Worm (Caenorhabditis elegans) whole organism, L1 larva: Measurements from ENCODE around the gene T11G6.3.

ENCODE experiments used
- C04F5.9 ChIP-seq: sonication (generic microtip); optimal IDR thresholded peaks from 2 replicates; lab custom pipeline; 2016; ENCODE audit warnings: missing genetic modification characterization, missing compliant biosample characterization
- F16B12.6 ChIP-seq: fragments of 150-350 bp; optimal IDR thresholded peaks from 2 replicates; lab custom pipeline; 2014; ENCODE audit warnings: missing biosample characterization, missing genetic modification characterization
- alr-1 ChIP-seq: fragments of 200-800 bp; sonication (Bioruptor generic); optimal IDR thresholded peaks from 2 replicates; lab custom pipeline; 2018; ENCODE audit warnings: borderline replicate concordance, mild to moderate bottlenecking, missing genetic modification characterization, missing compliant biosample characterization
- ama-1 ChIP-seq: fragments of 150-350 bp; optimal IDR thresholded peaks from 2 replicates; lab custom pipeline; 2014
- blmp-1 ChIP-seq: fragments of 150-350 bp; optimal IDR thresholded peaks from 2 replicates; lab custom pipeline; 2014; ENCODE audit warnings: missing biosample characterization, missing genetic modification characterization
- ceh-63 ChIP-seq: fragments of 200-800 bp; sonication (Bioruptor generic); optimal IDR thresholded peaks from 2 replicates; lab custom pipeline; 2018; ENCODE audit warnings: mild to moderate bottlenecking, missing genetic modification characterization, missing compliant biosample characterization
- ceh-82 ChIP-seq, 3 experiments: fragments of 150-350 bp in 1 of 3; sonication (generic microtip) in 2 of 3; optimal IDR thresholded peaks; 2 replicates each; lab custom pipeline; 2014 to 2017; ENCODE audit warnings: missing biosample characterization in 3 of 3, missing genetic modification characterization in 3 of 3
- ceh-90 ChIP-seq: sonication (generic microtip); optimal IDR thresholded peaks from 2 replicates; lab custom pipeline; 2016; ENCODE audit warnings: missing genetic modification characterization, missing compliant biosample characterization
- dpl-1 ChIP-seq, 3 experiments: fragments of 150-350 bp in 2 of 3; sonication (generic microtip) in 1 of 3; optimal IDR thresholded peaks; 2 replicates each; lab custom pipeline; 2014 to 2017; ENCODE audit warnings: missing biosample characterization in 3 of 3, missing genetic modification characterization in 3 of 3, missing genetic modification reagents in 3 of 3
- dsc-1 ChIP-seq: sonication (generic microtip); optimal IDR thresholded peaks from 2 replicates; lab custom pipeline; 2016; ENCODE audit warnings: mild to moderate bottlenecking, missing genetic modification characterization, missing compliant biosample characterization
- efl-1 ChIP-seq, 4 experiments: fragments of 150-350 bp; optimal IDR thresholded peaks in 3 of 4; peaks in 1 of 4; 1 replicate in 1 of 4; 2 replicates in 3 of 4; lab custom pipeline; 2014; ENCODE audit warnings: missing biosample characterization in 2 of 4, missing genetic modification characterization in 2 of 4, missing genetic modification reagents in 2 of 4
- egl-13 ChIP-seq: sonication (generic microtip); optimal IDR thresholded peaks from 2 replicates; lab custom pipeline; 2016; ENCODE audit warnings: missing genotype, missing genetic modification reagents, missing genetic modification characterization, missing compliant biosample characterization
- fkh-4 ChIP-seq: sonication (generic microtip); optimal IDR thresholded peaks from 2 replicates; lab custom pipeline; 2016; ENCODE audit warnings: missing compliant biosample characterization, missing genetic modification characterization, borderline replicate concordance
- hlh-4 ChIP-seq: sonication (generic microtip); optimal IDR thresholded peaks from 2 replicates; lab custom pipeline; 2016; ENCODE audit warnings: mild to moderate bottlenecking, missing genetic modification characterization, missing compliant biosample characterization
- hpl-2 ChIP-seq: fragments of 150-350 bp; optimal IDR thresholded peaks from 2 replicates; lab custom pipeline; 2014; ENCODE audit warnings: missing biosample characterization, missing genetic modification reagents, missing genetic modification characterization
- irx-1 ChIP-seq: sonication (generic microtip); optimal IDR thresholded peaks from 2 replicates; lab custom pipeline; 2016; ENCODE audit warnings: missing genetic modification characterization, missing compliant biosample characterization
- isw-1 ChIP-seq: fragments of 200-800 bp; sonication (Bioruptor generic); IDR thresholded peaks from 2 replicates; pipeline ENCODE4 v1.3.6; 2022; ENCODE audit warnings: missing genetic modification characterization, missing compliant biosample characterization
- lin-15B ChIP-seq: fragments of 150-350 bp; sonication (generic microtip); optimal IDR thresholded peaks from 3 replicates; lab custom pipeline; 2014; ENCODE audit warnings: missing biosample characterization, missing genetic modification characterization
- lin-35 ChIP-seq, 2 experiments: fragments of 150-350 bp; optimal IDR thresholded peaks; 2 replicates each; lab custom pipeline; 2014; ENCODE audit warnings: missing biosample characterization in 2 of 2, missing genetic modification characterization in 2 of 2, missing genetic modification reagents in 2 of 2
- lsy-2 ChIP-seq, 2 experiments: fragments of 150-350 bp; optimal IDR thresholded peaks; 2 replicates each; lab custom pipeline; 2014; ENCODE audit warnings: missing biosample characterization in 2 of 2, missing genetic modification characterization in 2 of 2
- mab-9 ChIP-seq: fragments of 200-800 bp; sonication (Bioruptor generic); IDR thresholded peaks from 2 replicates; pipeline ENCODE4 v1.3.6; 2022; ENCODE audit warnings: missing genetic modification reagents, missing genetic modification characterization, missing compliant biosample characterization
- mdl-1 ChIP-seq, 2 experiments: fragments of 150-350 bp; optimal IDR thresholded peaks; 2 replicates each; lab custom pipeline; 2014 to 2017; ENCODE audit warnings: missing biosample characterization in 2 of 2, missing genetic modification characterization in 2 of 2, inconsistent platforms in 1 of 2
- mef-2 ChIP-seq: fragments of 150-350 bp; optimal IDR thresholded peaks from 2 replicates; lab custom pipeline; 2014; ENCODE audit warnings: missing biosample characterization, missing genetic modification characterization
- mep-1 ChIP-seq: fragments of 150-350 bp; optimal IDR thresholded peaks from 2 replicates; lab custom pipeline; 2014; ENCODE audit warnings: missing biosample characterization, missing genetic modification characterization
- nhr-11 ChIP-seq: fragments of 150-350 bp; optimal IDR thresholded peaks from 2 replicates; lab custom pipeline; 2014; ENCODE audit warnings: missing biosample characterization, missing genetic modification characterization
- nhr-12 ChIP-seq: sonication (generic microtip); optimal IDR thresholded peaks from 2 replicates; lab custom pipeline; 2017; ENCODE audit warnings: missing biosample characterization, missing genetic modification characterization
- nhr-19 ChIP-seq: fragments of 200-800 bp; sonication (Bioruptor generic); conservative IDR thresholded peaks from 2 replicates; pipeline ENCODE4 v1.3.6; 2022; ENCODE audit warnings: missing genetic modification characterization, missing compliant biosample characterization
- nhr-20 ChIP-seq: sonication (generic microtip); optimal IDR thresholded peaks from 2 replicates; lab custom pipeline; 2016; ENCODE audit warnings: mild to moderate bottlenecking, missing genetic modification characterization, missing compliant biosample characterization
- nhr-47 ChIP-seq: sonication (generic microtip); optimal IDR thresholded peaks from 2 replicates; lab custom pipeline; 2016; ENCODE audit warnings: mild to moderate bottlenecking, missing genetic modification characterization, moderate library complexity, missing compliant biosample characterization
- nhr-71 ChIP-seq: sonication (generic microtip); optimal IDR thresholded peaks from 2 replicates; lab custom pipeline; 2016; ENCODE audit warnings: mild to moderate bottlenecking, missing genetic modification characterization, moderate library complexity, missing compliant biosample characterization
- nhr-85 ChIP-seq: sonication (generic microtip); peaks from one replicate; lab custom pipeline; 2016; ENCODE audit warnings: missing genetic modification characterization, inconsistent platforms, missing compliant biosample characterization
- pag-3 ChIP-seq: sonication (generic microtip); optimal IDR thresholded peaks from 2 replicates; lab custom pipeline; 2017; ENCODE audit warnings: missing genetic modification characterization, mild to moderate bottlenecking, missing compliant biosample characterization, antibody characterized with exemption, borderline replicate concordance; ENCODE audit not compliant: insufficient read depth
- pqm-1 ChIP-seq: sonication (generic microtip); optimal IDR thresholded peaks from 3 replicates; lab custom pipeline; 2017; ENCODE audit warnings: missing biosample characterization, missing genetic modification characterization
- rnt-1 ChIP-seq: sonication (generic microtip); optimal IDR thresholded peaks from 2 replicates; lab custom pipeline; 2016; ENCODE audit warnings: mild to moderate bottlenecking, missing genetic modification characterization, moderate library complexity, missing compliant biosample characterization
- skn-1 ChIP-seq: fragments of 150-350 bp; optimal IDR thresholded peaks from 2 replicates; lab custom pipeline; 2014; ENCODE audit warnings: missing biosample characterization, missing genetic modification characterization
- snpc-4 ChIP-seq: fragments of 150-350 bp; optimal IDR thresholded peaks from 2 replicates; lab custom pipeline; 2014; ENCODE audit warnings: missing biosample characterization, missing genetic modification characterization
- snu-23 ChIP-seq: sonication (generic microtip); optimal IDR thresholded peaks from 2 replicates; lab custom pipeline; 2016; ENCODE audit warnings: missing genetic modification characterization, missing compliant biosample characterization
- sox-4 ChIP-seq: sonication (generic microtip); optimal IDR thresholded peaks from 2 replicates; lab custom pipeline; 2016; ENCODE audit warnings: missing genetic modification characterization, missing compliant biosample characterization
- swsn-7 ChIP-seq: sonication (generic microtip); optimal IDR thresholded peaks from 2 replicates; lab custom pipeline; 2016; ENCODE audit warnings: missing genetic modification characterization, missing compliant biosample characterization
- tbx-2 ChIP-seq: sonication (generic microtip); optimal IDR thresholded peaks from 2 replicates; lab custom pipeline; 2016; ENCODE audit warnings: missing genetic modification characterization, missing compliant biosample characterization
- unc-130 ChIP-seq: fragments of 150-350 bp; optimal IDR thresholded peaks from 2 replicates; lab custom pipeline; 2017; ENCODE audit warnings: missing biosample characterization, missing genetic modification characterization, inconsistent platforms
- unc-98 ChIP-seq: fragments of 200-800 bp; sonication (Bioruptor generic); IDR thresholded peaks from 2 replicates; pipeline ENCODE4 v1.3.6; 2022; ENCODE audit warnings: missing genetic modification characterization, missing compliant biosample characterization
- xbp-1 ChIP-seq: sonication (generic microtip); optimal IDR thresholded peaks from 2 replicates; lab custom pipeline; 2016; ENCODE audit warnings: missing genetic modification characterization, missing compliant biosample characterization
- ztf-11 ChIP-seq, 2 experiments: sonication (generic microtip); optimal IDR thresholded peaks; 2 replicates each; lab custom pipeline; 2016 to 2017; ENCODE audit warnings: missing genetic modification characterization in 2 of 2, missing biosample characterization in 1 of 2, missing compliant biosample characterization in 1 of 2

Gene T11G6.3

ce11 chrIV:10842705-10843364 is 12.2 kb downstream of the T11G6.3 start, which contains the start of gene T11G6.5:
T11G6.5 (minus strand) TSS chrIV:10842755.
- TF ChIP-seq nhr-85 (tag; lab: Kevin White, UChicago) (no peak), pqm-1 (no peak), skn-1 (tag; lab: Kevin White, UChicago) (peak; percentile 37), lsy-2 (tag; optimal IDR thresholded peaks at IDR 0.05; lab: Kevin White, UChicago) (peak; percentile 87 to 97), nhr-19 (no peak), F16B12.6 (tag; lab: Kevin White, UChicago) (peak; percentile 81), mef-2 (no peak), mdl-1 (tag; optimal IDR thresholded peaks at IDR 0.05; lab: Kevin White, UChicago) (peak in 1 of 2 experiments; percentile 59), xbp-1 (peak; percentile 37), swsn-7 (tag; lab: Kevin White, UChicago) (peak; percentile 16), snu-23 (GFP tag; lab: Kevin White, UChicago) (peak; percentile 50), nhr-12 (tag; lab: Kevin White, UChicago) (no peak), rnt-1 (tag; lab: Kevin White, UChicago) (peak; percentile 49), lin-15B (tag; lab: Kevin White, UChicago) (no peak), pag-3 (tag; lab: Kevin White, UChicago) (no peak), ama-1 (no peak), ceh-82 (tag; optimal IDR thresholded peaks at IDR 0.05; lab: Kevin White, UChicago) (peak in 1 of 3 experiments; percentile 33), snpc-4 (tag; lab: Kevin White, UChicago) (peak; percentile 6), nhr-20 (tag; lab: Kevin White, UChicago) (peak; percentile 18), mep-1 (peak; percentile 45), tbx-2 (tag; lab: Kevin White, UChicago) (peak; percentile 4), hlh-4 (tag; lab: Kevin White, UChicago) (no peak), hpl-2 (GFP tag; lab: Kevin White, UChicago) (no peak), C04F5.9 (tag; lab: Kevin White, UChicago) (no peak), dsc-1 (tag; lab: Kevin White, UChicago) (peak; percentile 3), lin-35 (GFP tag; optimal IDR thresholded peaks at IDR 0.05; lab: Kevin White, UChicago) (peak; percentile 3 to 65), alr-1 (tag; lab: Kevin White, UChicago) (no peak), blmp-1 (tag; lab: Kevin White, UChicago) (peak; percentile 4), sox-4 (tag; lab: Kevin White, UChicago) (no peak), unc-130 (peak; percentile 14), ztf-11 (tag; optimal IDR thresholded peaks at IDR 0.05; lab: Kevin White, UChicago) (no peak), nhr-11 (no peak), nhr-47 (tag; lab: Kevin White, UChicago) (peak; percentile 10), isw-1 (GFP tag; lab: Robert Waterston, UW) (no peak), efl-1 (optimal IDR thresholded peaks at IDR 0.05; lab: Kevin White, UChicago) (peak; percentile 39 to 52), efl-1 (GFP tag; optimal IDR thresholded peaks at IDR 0.05 in 1 of 2; lab: Kevin White, UChicago) (peak; percentile 48 to 95), egl-13 (tag; lab: Kevin White, UChicago) (no peak), dpl-1 (GFP tag; optimal IDR thresholded peaks at IDR 0.05; lab: Kevin White, UChicago) (peak in 2 of 3 experiments; percentile 46 to 51), ceh-63 (GFP tag; lab: Kevin White, UChicago) (no peak), fkh-4 (tag; lab: Kevin White, UChicago) (no peak), nhr-71 (tag; lab: Kevin White, UChicago) (peak; percentile 48)
- TF ChIP-seq, all 84 proteins: peak for 21

- TF ChIP-seq unc-98 (GFP tag; lab: Robert Waterston, UW) (no peak), mab-9 (no peak), irx-1 (tag; lab: Kevin White, UChicago) (no peak), ceh-90 (tag; lab: Kevin White, UChicago) (no peak)
- TF ChIP-seq, all 84 proteins: peak for 0
Observed at ce11 chrIV:10842232-10842631, 12.8 kb downstream of the T11G6.3 start.
